Worm (Caenorhabditis elegans) whole organism, late embryonic: ENCODE data around the gene pes-10.

Source experiments
- C08G9.2 ChIP-seq: sonication (generic microtip); optimal IDR thresholded peaks from 2 replicates; lab custom pipeline; 2016; ENCODE audit warnings: mild to moderate bottlenecking, missing genetic modification characterization, moderate library complexity, missing compliant biosample characterization
- F13H6.1 ChIP-seq: sonication (generic microtip); optimal IDR thresholded peaks from 2 replicates; lab custom pipeline; 2016; ENCODE audit warnings: missing genetic modification characterization, missing compliant biosample characterization
- K02D7.2 ChIP-seq: sonication (generic microtip); optimal IDR thresholded peaks from 2 replicates; lab custom pipeline; 2017; ENCODE audit warnings: mild to moderate bottlenecking, missing genetic modification characterization, missing compliant biosample characterization
- K09A11.1 ChIP-seq: sonication (generic microtip); optimal IDR thresholded peaks from 2 replicates; lab custom pipeline; 2017; ENCODE audit warnings: antibody characterized with exemption, mild to moderate bottlenecking, missing genetic modification characterization, missing compliant biosample characterization; ENCODE audit not compliant: insufficient read depth
- T23F11.4 ChIP-seq: fragments of 200-800 bp; sonication (Bioruptor generic); optimal IDR thresholded peaks from 2 replicates; lab custom pipeline; 2018; ENCODE audit warnings: mild to moderate bottlenecking, missing genetic modification characterization, missing compliant biosample characterization
- Y22D7AL.16 ChIP-seq: sonication (generic microtip); optimal IDR thresholded peaks from 2 replicates; lab custom pipeline; 2016; ENCODE audit warnings: missing genetic modification characterization, missing compliant biosample characterization
- ahr-1 ChIP-seq: sonication (generic microtip); optimal IDR thresholded peaks from 2 replicates; lab custom pipeline; 2016; ENCODE audit warnings: missing genetic modification characterization, missing compliant biosample characterization
- ceh-14 ChIP-seq: sonication (generic microtip); optimal IDR thresholded peaks from 2 replicates; lab custom pipeline; 2016; ENCODE audit warnings: missing genotype, missing genetic modification characterization, missing compliant biosample characterization
- ceh-19 ChIP-seq: fragments of 200-800 bp; sonication (Bioruptor generic); optimal IDR thresholded peaks from 2 replicates; lab custom pipeline; 2018; ENCODE audit warnings: mild to moderate bottlenecking, missing genetic modification characterization, missing compliant biosample characterization
- ceh-2 ChIP-seq: sonication (generic microtip); optimal IDR thresholded peaks from 2 replicates; lab custom pipeline; 2016; ENCODE audit warnings: missing genotype, missing genetic modification characterization, missing compliant biosample characterization
- ceh-22 ChIP-seq: sonication (generic microtip); optimal IDR thresholded peaks from 2 replicates; lab custom pipeline; 2017; ENCODE audit warnings: missing biosample characterization, missing genetic modification characterization
- ceh-30 ChIP-seq: fragments of 150-350 bp; optimal IDR thresholded peaks from 2 replicates; lab custom pipeline; 2014; ENCODE audit warnings: missing biosample characterization, missing genetic modification characterization
- ceh-31 ChIP-seq: sonication (generic microtip); optimal IDR thresholded peaks from 2 replicates; lab custom pipeline; 2016; ENCODE audit warnings: missing genetic modification characterization, missing compliant biosample characterization
- ceh-34 ChIP-seq: sonication (generic microtip); optimal IDR thresholded peaks from 2 replicates; lab custom pipeline; 2016; ENCODE audit warnings: mild to moderate bottlenecking, missing genetic modification characterization, missing compliant biosample characterization
- ceh-45 ChIP-seq: fragments of 200-800 bp; sonication (Bioruptor generic); IDR thresholded peaks from 2 replicates; pipeline ENCODE4 v1.3.6; 2022; ENCODE audit warnings: missing genetic modification reagents, missing genetic modification characterization, missing compliant biosample characterization
- che-1 ChIP-seq: sonication (generic microtip); optimal IDR thresholded peaks from 2 replicates; lab custom pipeline; 2016; ENCODE audit warnings: mild to moderate bottlenecking, missing genetic modification characterization, missing compliant biosample characterization
- dmd-4 ChIP-seq: sonication (generic microtip); optimal IDR thresholded peaks from 2 replicates; lab custom pipeline; 2016; ENCODE audit warnings: borderline replicate concordance, missing genetic modification characterization, missing compliant biosample characterization
- dve-1 ChIP-seq: sonication (generic microtip); optimal IDR thresholded peaks from 2 replicates; lab custom pipeline; 2017; ENCODE audit warnings: antibody characterized with exemption, mild to moderate bottlenecking, missing genetic modification characterization, missing compliant biosample characterization
- elt-2 ChIP-seq: sonication (generic microtip); optimal IDR thresholded peaks from 2 replicates; lab custom pipeline; 2016; ENCODE audit warnings: missing genetic modification reagents, missing genetic modification characterization, missing compliant biosample characterization
- ets-4 ChIP-seq: sonication (generic microtip); optimal IDR thresholded peaks from 2 replicates; lab custom pipeline; 2016; ENCODE audit warnings: missing genetic modification characterization, missing compliant biosample characterization
- eyg-1 ChIP-seq: sonication (generic microtip); optimal IDR thresholded peaks from 2 replicates; lab custom pipeline; 2016; ENCODE audit warnings: missing genotype, missing genetic modification characterization, missing compliant biosample characterization
- fax-1 ChIP-seq: sonication (generic microtip); optimal IDR thresholded peaks from 2 replicates; lab custom pipeline; 2016; ENCODE audit warnings: missing genotype, missing genetic modification characterization, missing compliant biosample characterization
- fkh-10 ChIP-seq: fragments of 150-350 bp; optimal IDR thresholded peaks from 2 replicates; lab custom pipeline; 2014; ENCODE audit warnings: missing biosample characterization, missing genetic modification reagents, missing genetic modification characterization
- hlh-8 ChIP-seq: sonication (generic microtip); optimal IDR thresholded peaks from 2 replicates; lab custom pipeline; 2016; ENCODE audit warnings: missing genotype, missing genetic modification characterization, missing compliant biosample characterization
- lim-6 ChIP-seq: sonication (generic microtip); optimal IDR thresholded peaks from 2 replicates; lab custom pipeline; 2016; ENCODE audit warnings: missing genetic modification characterization, missing compliant biosample characterization
- lin-11 ChIP-seq: fragments of 200-800 bp; sonication (Bioruptor generic); optimal IDR thresholded peaks from 2 replicates; lab custom pipeline; 2018; ENCODE audit warnings: mild to moderate bottlenecking, missing genetic modification characterization, missing compliant biosample characterization
- madf-2 ChIP-seq: sonication (generic microtip); optimal IDR thresholded peaks from 2 replicates; lab custom pipeline; 2017; ENCODE audit warnings: missing genetic modification characterization, missing compliant biosample characterization
- nfya-1 ChIP-seq: sonication (generic microtip); optimal IDR thresholded peaks from 2 replicates; lab custom pipeline; 2017; ENCODE audit warnings: missing genetic modification characterization, mild to moderate bottlenecking, missing compliant biosample characterization, antibody characterized with exemption, moderate library complexity
- nhr-11 ChIP-seq: fragments of 150-350 bp; optimal IDR thresholded peaks from 2 replicates; lab custom pipeline; 2014; ENCODE audit warnings: missing biosample characterization, missing genetic modification characterization
- npax-4 ChIP-seq: sonication (generic microtip); optimal IDR thresholded peaks from 2 replicates; lab custom pipeline; 2016; ENCODE audit warnings: missing genetic modification characterization, missing compliant biosample characterization
- odd-2 ChIP-seq: sonication (generic microtip); optimal IDR thresholded peaks from 2 replicates; lab custom pipeline; 2017; ENCODE audit warnings: antibody characterized with exemption, mild to moderate bottlenecking, missing genetic modification characterization, missing compliant biosample characterization
- pax-1 ChIP-seq: fragments of 150-350 bp; optimal IDR thresholded peaks from 2 replicates; lab custom pipeline; 2014; ENCODE audit warnings: missing biosample characterization, missing genetic modification characterization
- pha-4 ChIP-seq: fragments of 150-350 bp; optimal IDR thresholded peaks from 2 replicates; lab custom pipeline; 2018; ENCODE audit warnings: missing biosample characterization, missing genetic modification reagents, missing genetic modification characterization
- pqm-1 ChIP-seq: sonication (generic microtip); optimal IDR thresholded peaks from 2 replicates; lab custom pipeline; 2016; ENCODE audit warnings: missing genetic modification characterization, missing compliant biosample characterization
- pros-1 ChIP-seq: fragments of 150-350 bp; optimal IDR thresholded peaks from 2 replicates; lab custom pipeline; 2014; ENCODE audit warnings: missing biosample characterization, missing genetic modification reagents, missing genetic modification characterization
- rnt-1 ChIP-seq: sonication (generic microtip); optimal IDR thresholded peaks from 2 replicates; lab custom pipeline; 2016; ENCODE audit warnings: missing genetic modification characterization, missing compliant biosample characterization
- sdc-2 ChIP-seq: sonication (generic microtip); optimal IDR thresholded peaks from 2 replicates; lab custom pipeline; 2016; ENCODE audit warnings: missing genotype, missing genetic modification characterization, missing compliant biosample characterization
- sox-2 ChIP-seq: fragments of 200-800 bp; sonication (Bioruptor generic); IDR thresholded peaks from 2 replicates; pipeline ENCODE4 v1.3.6; 2022; ENCODE audit warnings: missing genetic modification reagents, missing genetic modification characterization, missing compliant biosample characterization
- sox-4 ChIP-seq: sonication (generic microtip); optimal IDR thresholded peaks from 2 replicates; lab custom pipeline; 2017; ENCODE audit warnings: mild to moderate bottlenecking, missing genetic modification characterization, inconsistent platforms, missing compliant biosample characterization
- syd-9 ChIP-seq: sonication (generic microtip); optimal IDR thresholded peaks from 2 replicates; lab custom pipeline; 2016; ENCODE audit warnings: mild to moderate bottlenecking, missing genetic modification characterization, moderate library complexity, missing compliant biosample characterization
- tbx-2 ChIP-seq: sonication (generic microtip); optimal IDR thresholded peaks from 2 replicates; lab custom pipeline; 2016; ENCODE audit warnings: missing genetic modification characterization, missing compliant biosample characterization
- ttx-3 ChIP-seq: sonication (generic microtip); optimal IDR thresholded peaks from 2 replicates; lab custom pipeline; 2016; ENCODE audit warnings: missing genetic modification reagents, missing genetic modification characterization, missing compliant biosample characterization
- unc-3 ChIP-seq, 2 experiments: fragments of 200-800 bp in 1 of 2; sonication (Bioruptor generic) in 1 of 2; sonication (generic microtip) in 1 of 2; conservative IDR thresholded peaks in 1 of 2; optimal IDR thresholded peaks in 1 of 2; 2 replicates each; pipeline versions ENCODE4 v1.3.6 to Lab custom; 2016 to 2022; ENCODE audit warnings: missing compliant biosample characterization in 2 of 2, missing genetic modification characterization in 2 of 2, missing genetic modification reagents in 1 of 2
- unc-42 ChIP-seq: sonication (generic microtip); optimal IDR thresholded peaks from 2 replicates; lab custom pipeline; 2016; ENCODE audit warnings: missing genotype, missing genetic modification characterization, missing compliant biosample characterization
- zip-5 ChIP-seq: sonication (generic microtip); optimal IDR thresholded peaks from 2 replicates; lab custom pipeline; 2016; ENCODE audit warnings: missing genetic modification characterization, missing compliant biosample characterization

pes-10 gene

ce11 chrII:12865604-12866003, 18.0 kb upstream of the pes-10 start, which contains the start of gene snf-5:
Gene snf-5, minus strand, starts transcription at chrII:12865785.
- TF ChIP-seq npax-4 (tag; lab: Kevin White, UChicago), result no peak
- no peak for TF ChIP-seq T23F11.4 (GFP tag; lab: Kevin White, UChicago)
- TF ChIP-seq ceh-34 (tag; lab: Kevin White, UChicago), result no peak
- no peak for TF ChIP-seq ceh-2
- no peak for TF ChIP-seq unc-3 (GFP tag; conservative IDR thresholded peaks at IDR 0.05; lab: Robert Waterston, UW)
- TF ChIP-seq unc-3 (tag; optimal IDR thresholded peaks at IDR 0.05; lab: Kevin White, UChicago), result no peak
- TF ChIP-seq K09A11.1 (tag; lab: Kevin White, UChicago), result no peak
- no peak for TF ChIP-seq ceh-45 (GFP tag; lab: Robert Waterston, UW)
- TF ChIP-seq madf-2 (tag; lab: Kevin White, UChicago), result no peak
- no peak for TF ChIP-seq che-1
- no peak for TF ChIP-seq elt-2 (tag; lab: Kevin White, UChicago)
- TF ChIP-seq sox-2 (GFP tag; lab: Robert Waterston, UW), result no peak
- TF ChIP-seq lin-11, result no peak
- no peak for TF ChIP-seq sdc-2
- no peak for TF ChIP-seq nhr-11 (tag; lab: Kevin White, UChicago)
- no peak for TF ChIP-seq pros-1
- no peak for TF ChIP-seq fkh-10
- no peak for TF ChIP-seq eyg-1 (tag; lab: Kevin White, UChicago)
- no peak for TF ChIP-seq syd-9 (tag; lab: Kevin White, UChicago)

- TF ChIP-seq zip-5 (tag; lab: Kevin White, UChicago) (no peak), K02D7.2 (no peak), rnt-1 (tag; lab: Kevin White, UChicago) (no peak), nfya-1 (tag; lab: Kevin White, UChicago) (no peak), eyg-1 (tag; lab: Kevin White, UChicago) (no peak), ceh-22 (tag; lab: Kevin White, UChicago) (no peak), pax-1 (tag; lab: Kevin White, UChicago) (no peak), ahr-1 (tag; lab: Kevin White, UChicago) (no peak), tbx-2 (tag; lab: Kevin White, UChicago) (no peak), ceh-19 (GFP tag; lab: Kevin White, UChicago) (no peak), ceh-34 (tag; lab: Kevin White, UChicago) (no peak), ceh-31 (no peak), F13H6.1 (no peak)
- TF ChIP-seq, all 69 proteins: peak for 0
Observed at ce11 chrII:12855900-12856299, 8.3 kb upstream of the pes-10 start, which contains the start of gene Y46G5A.29. Gene Y46G5A.29, plus strand, starts transcription at chrII:12856200.

- TF ChIP-seq pha-4 (tag; lab: Kevin White, UChicago) (no peak), odd-2 (tag; lab: Kevin White, UChicago) (no peak), unc-3 (GFP tag; conservative IDR thresholded peaks at IDR 0.05; lab: Robert Waterston, UW) (no peak), unc-3 (tag; optimal IDR thresholded peaks at IDR 0.05; lab: Kevin White, UChicago) (no peak), pros-1 (no peak), ceh-30 (tag; lab: Kevin White, UChicago) (no peak), dmd-4 (tag; lab: Kevin White, UChicago) (no peak), dve-1 (tag; lab: Kevin White, UChicago) (no peak)
Observed at ce11 chrII:12850129-12850528, 2.5 kb upstream of the pes-10 start, which contains the start of gene Y46G5A.28. Gene Y46G5A.28, plus strand, starts transcription at chrII:12850429.

- TF ChIP-seq unc-42 (tag; lab: Kevin White, UChicago), result no peak
- no peak for TF ChIP-seq C08G9.2 (tag; lab: Kevin White, UChicago)
- no peak for TF ChIP-seq pqm-1 (tag; lab: Kevin White, UChicago)
- no peak for TF ChIP-seq fax-1 (tag; lab: Kevin White, UChicago)
- TF ChIP-seq F13H6.1, result no peak
- TF ChIP-seq ttx-3, result no peak
- TF ChIP-seq ceh-19 (GFP tag; lab: Kevin White, UChicago), result no peak
- no peak for TF ChIP-seq ets-4 (tag; lab: Kevin White, UChicago)
- TF ChIP-seq che-1, result no peak
- no peak for TF ChIP-seq madf-2 (tag; lab: Kevin White, UChicago)
- TF ChIP-seq sox-4 (tag; lab: Kevin White, UChicago), result no peak
- no peak for TF ChIP-seq ceh-14
- no peak for TF ChIP-seq odd-2 (tag; lab: Kevin White, UChicago)
- TF ChIP-seq elt-2 (tag; lab: Kevin White, UChicago), result no peak
- TF ChIP-seq pros-1, result no peak
- TF ChIP-seq Y22D7AL.16 (tag; lab: Kevin White, UChicago), result no peak
- TF ChIP-seq T23F11.4 (GFP tag; lab: Kevin White, UChicago), result no peak
- TF ChIP-seq unc-3 (GFP tag; conservative IDR thresholded peaks at IDR 0.05; lab: Robert Waterston, UW), result no peak
- TF ChIP-seq unc-3 (tag; optimal IDR thresholded peaks at IDR 0.05; lab: Kevin White, UChicago), result no peak
- TF ChIP-seq hlh-8 (tag; lab: Kevin White, UChicago), result no peak
- no peak for TF ChIP-seq lim-6
Observed at ce11 chrII:12840057-12840456, 7.6 kb downstream of the pes-10 start, which contains the start of gene lgc-35. Gene lgc-35, minus strand, starts transcription at chrII:12840157.
